Worm (Caenorhabditis elegans): ENCODE results near the gene F54D5.3.

Gene F54D5.3

DNA sequence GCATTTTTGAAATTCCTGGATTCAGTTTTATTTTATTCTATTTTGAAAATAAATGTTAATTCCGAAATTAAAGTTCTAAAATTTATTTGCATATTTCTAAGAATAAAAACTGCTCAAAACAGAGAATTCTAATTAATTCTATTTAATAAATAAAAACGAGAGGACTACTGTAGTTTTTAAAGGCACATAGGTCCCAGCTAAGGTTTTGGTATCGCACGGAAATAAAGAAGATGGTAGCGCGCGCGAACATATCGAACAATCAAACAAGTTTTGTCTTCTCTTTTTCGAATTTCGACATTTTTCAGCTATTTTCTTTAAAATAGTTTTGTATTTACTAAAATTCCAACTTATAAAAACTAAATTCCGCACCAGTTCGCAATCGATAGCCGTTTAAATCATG is 6.3 kb downstream of the F54D5.3 start:
- 0 out of 2 replicates have a peak, but pooled peaks have one; percentile 55 for TF ChIP-seq B0336.3 (GFP tag; IDR thresholded peaks at IDR 0.05)
- no peak for TF ChIP-seq gei-17 (GFP tag; optimal IDR thresholded peaks at IDR 0.05)
- peak; percentile 89 for TF ChIP-seq dpl-1 (GFP tag; optimal IDR thresholded peaks at IDR 0.05)
- TF ChIP-seq sptf-2 (GFP tag; optimal IDR thresholded peaks at IDR 0.05): no peak
- 0 out of 2 replicates have a peak, but pooled peaks have one; percentile 25 for TF ChIP-seq lir-1 (GFP tag; conservative IDR thresholded peaks at IDR 0.05)
- peak; percentile 97 for TF ChIP-seq efl-1 (GFP tag; optimal IDR thresholded peaks at IDR 0.05)
- peak in 1 of 3 experiments; percentile 77 for TF ChIP-seq lin-35 (GFP tag; optimal IDR thresholded peaks at IDR 0.05)
- peak; percentile 33 for TF ChIP-seq ztf-18 (tag; optimal IDR thresholded peaks at IDR 0.05)
- no peak for TF ChIP-seq T07F8.4 (tag; optimal IDR thresholded peaks at IDR 0.05)
- no peak for TF ChIP-seq ZK185.1 (tag; optimal IDR thresholded peaks at IDR 0.05; ENCODE audit: poor library complexity, severe bottlenecking)
- peak; percentile 96 for TF ChIP-seq F33H1.4 (GFP tag; IDR thresholded peaks at IDR 0.05)
- peak; percentile 71 for TF ChIP-seq tlf-1 (GFP tag; optimal IDR thresholded peaks at IDR 0.05)
- 0 out of 2 replicates have a peak, but pooled peaks have one; percentile 73 for TF ChIP-seq Y79H2A.3 (GFP tag; conservative IDR thresholded peaks at IDR 0.05)
- TF ChIP-seq Y67H2A.10 (GFP tag; conservative IDR thresholded peaks at IDR 0.05): no peak
- peak; percentile 45; the same call in 1 of the 2 replicates for TF ChIP-seq hmg-1.2 (GFP tag; IDR thresholded peaks at IDR 0.05)
- peak; percentile 88 for TF ChIP-seq hsf-1 (GFP tag; IDR thresholded peaks at IDR 0.05)
- TF ChIP-seq snpc-4 (GFP tag; optimal IDR thresholded peaks at IDR 0.05): no peak
- TF ChIP-seq snpc-4 (tag; optimal IDR thresholded peaks at IDR 0.05): peak in 2 of 4 experiments; percentile 2 to 44
- TF ChIP-seq ceh-100 (GFP tag; IDR thresholded peaks at IDR 0.05): peak; percentile 18; the same call in 1 of the 2 replicates
- peak; percentile 60 for TF ChIP-seq tbp1 (GFP tag; optimal IDR thresholded peaks at IDR 0.05)
- TF ChIP-seq pbrm-1 (GFP tag; IDR thresholded peaks at IDR 0.05): 0 out of 2 replicates have a peak, but pooled peaks have one; percentile 21
- peak; percentile 91 for TF ChIP-seq madf-3 (GFP tag; IDR thresholded peaks at IDR 0.05)
- peak; percentile 93 for TF ChIP-seq xnd-1 (tag; optimal IDR thresholded peaks at IDR 0.05)
- no peak for TF ChIP-seq hrde-1 (tag; optimal IDR thresholded peaks at IDR 0.05; ENCODE audit: borderline replicate concordance)
- peak; percentile 73 for TF ChIP-seq rcor-1 (GFP tag; IDR thresholded peaks at IDR 0.05)
- peak; percentile 99 for TF ChIP-seq lsl-1 (GFP tag; optimal IDR thresholded peaks at IDR 0.05)
- TF ChIP-seq die-1 (tag; optimal IDR thresholded peaks at IDR 0.05): no peak
- TF ChIP-seq ceh-91 (GFP tag; IDR thresholded peaks at IDR 0.05): peak; percentile 95
- peak; percentile 81 for TF ChIP-seq dox-1 (GFP tag; IDR thresholded peaks at IDR 0.05)
- TF ChIP-seq athp-1 (tag; optimal IDR thresholded peaks at IDR 0.05): peak; percentile 13
- TF ChIP-seq ekl-4 (GFP tag; IDR thresholded peaks at IDR 0.05): peak; percentile 75
- TF ChIP-seq B0261.1 (tag; optimal IDR thresholded peaks at IDR 0.05): no peak
- peak; percentile 96 for TF ChIP-seq madf-8 (GFP tag; conservative IDR thresholded peaks at IDR 0.05)
- TF ChIP-seq cebp-2 (GFP tag; IDR thresholded peaks at IDR 0.05): no peak
- peak; percentile 47 for TF ChIP-seq snpc-1.3 (tag; optimal IDR thresholded peaks at IDR 0.05; ENCODE audit: insufficient read depth)
- peak; percentile 94 for TF ChIP-seq D2030.7 (GFP tag; IDR thresholded peaks at IDR 0.05)
- TF ChIP-seq F39B2.1 (GFP tag; IDR thresholded peaks at IDR 0.05): no peak
- TF ChIP-seq snpc-3.4 (tag; optimal IDR thresholded peaks at IDR 0.05): peak; percentile 47
- peak; percentile 46; the same call in 1 of the 2 replicates for TF ChIP-seq mcd-1 (GFP tag; IDR thresholded peaks at IDR 0.05)
- no peak for TF ChIP-seq egrh-3 (GFP tag; IDR thresholded peaks at IDR 0.05)
- TF ChIP-seq attf-6 (GFP tag; IDR thresholded peaks at IDR 0.05): 0 out of 2 replicates have a peak, but pooled peaks have one; percentile 48
- peak; percentile 89; the same call in 1 of the 2 replicates for TF ChIP-seq Y95B8A.8 (GFP tag; IDR thresholded peaks at IDR 0.05)
- TF ChIP-seq B0019.2 (GFP tag; conservative IDR thresholded peaks at IDR 0.05): peak; percentile 83
- no peak for TF ChIP-seq K11D2.4 (GFP tag; IDR thresholded peaks at IDR 0.05)
- TF ChIP-seq unc-130 (GFP tag; optimal IDR thresholded peaks at IDR 0.05): peak; percentile 58
- peak; percentile 37 for TF ChIP-seq him-1 (tag; optimal IDR thresholded peaks at IDR 0.05)
- peak; percentile 80 for TF ChIP-seq lin-54 (GFP tag; optimal IDR thresholded peaks at IDR 0.05)
- peak; percentile 99 for TF ChIP-seq madf-6 (GFP tag; IDR thresholded peaks at IDR 0.05)

Measured in whole organism, young adult.